Fruit fly (Drosophila melanogaster) whole organism, embryonic: ENCODE data around the gene Ino80.

ENCODE experiments used
- B-H2 ChIP-seq: fragments of 200-800 bp; sonication (Bioruptor generic); optimal IDR thresholded peaks from 2 replicates; lab custom pipeline; 2018; ENCODE audit warnings: missing biosample characterization, mild to moderate bottlenecking, missing genetic modification characterization
- Bdp1 ChIP-seq: fragments of 200-800 bp; sonication (Bioruptor generic); optimal IDR thresholded peaks from 3 replicates; lab custom pipeline; 2016; ENCODE audit warnings: missing biosample characterization, missing genetic modification characterization
- CG10321 ChIP-seq: fragments of 200-800 bp; sonication (Bioruptor generic); IDR thresholded peaks from 2 replicates; pipeline ENCODE4 v1.3.6; 2022; ENCODE audit warnings: missing biosample characterization, missing genetic modification characterization
- CG11696 ChIP-seq: fragments of 200-800 bp; sonication (Bioruptor generic); IDR thresholded peaks from 2 replicates; pipeline ENCODE4 v1.3.6; 2022; ENCODE audit warnings: missing biosample characterization, missing genetic modification characterization
- CG12104 ChIP-seq: fragments of 200-800 bp; sonication (Bioruptor generic); optimal IDR thresholded peaks from 3 replicates; lab custom pipeline; 2016; ENCODE audit warnings: missing biosample characterization, missing genetic modification characterization
- CG12391 ChIP-seq: fragments of 200-800 bp; sonication (Bioruptor generic); optimal IDR thresholded peaks from 3 replicates; lab custom pipeline; 2018; ENCODE audit warnings: missing biosample characterization, mild to moderate bottlenecking, missing genetic modification characterization, moderate library complexity
- CG13287 ChIP-seq: fragments of 200-800 bp; sonication (Bioruptor generic); IDR thresholded peaks from 2 replicates; pipeline ENCODE4 v1.3.6; 2022; ENCODE audit warnings: missing biosample characterization, missing genetic modification characterization; ENCODE audit not compliant: partially characterized antibody
- CG14441 ChIP-seq: fragments of 200-800 bp; sonication (Bioruptor generic); IDR thresholded peaks from 2 replicates; pipeline ENCODE4 v1.3.6; 2022; ENCODE audit warnings: missing biosample characterization, missing genetic modification characterization
- CG14965 ChIP-seq: fragments of 200-800 bp; sonication (Bioruptor generic); optimal IDR thresholded peaks from 2 replicates; lab custom pipeline; 2016; ENCODE audit warnings: missing biosample characterization, missing genetic modification characterization, borderline replicate concordance
- CG15269 ChIP-seq: fragments of 200-800 bp; sonication (Bioruptor generic); optimal IDR thresholded peaks from 2 replicates; lab custom pipeline; 2018; ENCODE audit warnings: missing biosample characterization, mild to moderate bottlenecking, missing genetic modification characterization, moderate library complexity
- CG17568 ChIP-seq: fragments of 200-800 bp; sonication (Bioruptor generic); optimal IDR thresholded peaks from 2 replicates; lab custom pipeline; 2018; ENCODE audit warnings: missing biosample characterization, mild to moderate bottlenecking, missing genetic modification characterization, moderate library complexity
- CG30431 ChIP-seq: fragments of 200-800 bp; sonication (Bioruptor generic); optimal IDR thresholded peaks from 2 replicates; lab custom pipeline; 2017; ENCODE audit warnings: missing biosample characterization, missing genetic modification characterization
- CG3407 ChIP-seq: fragments of 200-800 bp; sonication (Bioruptor generic); optimal IDR thresholded peaks from 2 replicates; lab custom pipeline; 2018; ENCODE audit warnings: missing biosample characterization, mild to moderate bottlenecking, missing genetic modification characterization
- CG3847 ChIP-seq: fragments of 200-800 bp; sonication (Bioruptor generic); IDR thresholded peaks from 2 replicates; pipeline ENCODE4 v1.3.6; 2022; ENCODE audit warnings: missing biosample characterization, missing genetic modification characterization
- CG6175 ChIP-seq: fragments of 200-800 bp; sonication (Bioruptor generic); IDR thresholded peaks from 3 replicates; pipeline ENCODE4 v1.3.6; 2022; ENCODE audit warnings: missing biosample characterization, missing genetic modification characterization
- CG6654 ChIP-seq: fragments of 200-800 bp; sonication (Bioruptor generic); optimal IDR thresholded peaks from 2 replicates; lab custom pipeline; 2017; ENCODE audit warnings: missing biosample characterization, mild to moderate bottlenecking, missing genetic modification characterization
- CG7987 ChIP-seq: fragments of 200-800 bp; sonication (Bioruptor generic); optimal IDR thresholded peaks from 2 replicates; lab custom pipeline; 2018; ENCODE audit warnings: missing biosample characterization, mild to moderate bottlenecking, missing genetic modification characterization, moderate library complexity
- CG9932 ChIP-seq: fragments of 200-800 bp; sonication (Bioruptor generic); IDR thresholded peaks from 2 replicates; pipeline ENCODE4 v1.3.6; 2022; ENCODE audit warnings: missing biosample characterization, missing genetic modification characterization
- CTCF ChIP-seq: fragments of 200-800 bp; sonication (Bioruptor generic); optimal IDR thresholded peaks from 2 replicates; lab custom pipeline; 2017; ENCODE audit warnings: missing biosample characterization, mild to moderate bottlenecking, missing genetic modification characterization, moderate library complexity
- Camta ChIP-seq: fragments of 200-800 bp; sonication (Bioruptor generic); optimal IDR thresholded peaks from 2 replicates; lab custom pipeline; 2016; ENCODE audit warnings: missing biosample characterization, missing genetic modification characterization
- Ets65A ChIP-seq: fragments of 200-800 bp; sonication (Bioruptor generic); peaks from one replicate; lab custom pipeline; 2016; ENCODE audit warnings: missing biosample characterization, missing genetic modification characterization
- Fer2 ChIP-seq: fragments of 200-800 bp; sonication (Bioruptor generic); optimal IDR thresholded peaks from 2 replicates; lab custom pipeline; 2018; ENCODE audit warnings: missing biosample characterization, mild to moderate bottlenecking, missing genetic modification characterization, moderate library complexity
- Fer3 ChIP-seq: fragments of 200-800 bp; sonication (Bioruptor generic); optimal IDR thresholded peaks from 2 replicates; lab custom pipeline; 2018; ENCODE audit warnings: missing biosample characterization, mild to moderate bottlenecking, missing genetic modification characterization, moderate library complexity
- HHEX ChIP-seq: fragments of 200-800 bp; sonication (Bioruptor generic); optimal IDR thresholded peaks from 3 replicates; lab custom pipeline; 2017; ENCODE audit warnings: missing biosample characterization, mild to moderate bottlenecking, missing genetic modification characterization, missing genetic modification reagents
- HLH54F ChIP-seq: fragments of 200-800 bp; sonication (Bioruptor generic); optimal IDR thresholded peaks from 3 replicates; lab custom pipeline; 2016; ENCODE audit warnings: missing biosample characterization, missing genetic modification characterization
- HmgZ ChIP-seq: fragments of 200-800 bp; sonication (Bioruptor generic); optimal IDR thresholded peaks from 2 replicates; lab custom pipeline; 2018; ENCODE audit warnings: missing biosample characterization, mild to moderate bottlenecking, missing genetic modification characterization
- Hr3 ChIP-seq: fragments of 200-800 bp; sonication (Bioruptor generic); optimal IDR thresholded peaks from 3 replicates; lab custom pipeline; 2016; ENCODE audit warnings: missing biosample characterization, missing genetic modification characterization
- Nf-YB ChIP-seq: fragments of 200-800 bp; sonication (Bioruptor generic); optimal IDR thresholded peaks from 3 replicates; lab custom pipeline; 2019; ENCODE audit warnings: missing biosample characterization, mild to moderate bottlenecking, missing genetic modification characterization, moderate library complexity
- Oaz ChIP-seq: fragments of 200-800 bp; sonication (Bioruptor generic); IDR thresholded peaks from 2 replicates; pipeline ENCODE4 v1.3.6; 2022; ENCODE audit warnings: missing biosample characterization, missing genetic modification characterization
- Side ChIP-seq: fragments of 200-800 bp; sonication (Bioruptor generic); optimal IDR thresholded peaks from 2 replicates; lab custom pipeline; 2016; ENCODE audit warnings: missing biosample characterization, missing genetic modification characterization
- Six4 ChIP-seq: fragments of 200-800 bp; sonication (Bioruptor generic); optimal IDR thresholded peaks from 2 replicates; lab custom pipeline; 2016; ENCODE audit warnings: missing biosample characterization, missing genetic modification characterization
- Ssrp ChIP-seq: fragments of 200-800 bp; sonication (Bioruptor generic); optimal IDR thresholded peaks from 2 replicates; lab custom pipeline; 2018; ENCODE audit warnings: missing biosample characterization, mild to moderate bottlenecking, missing genetic modification characterization, moderate library complexity
- Usf ChIP-seq: fragments of 200-800 bp; sonication (Bioruptor generic); optimal IDR thresholded peaks from 2 replicates; lab custom pipeline; 2017; ENCODE audit warnings: missing genotype, missing biosample characterization, missing genetic modification characterization
- Xrp1 ChIP-seq: fragments of 200-800 bp; sonication (Bioruptor generic); IDR thresholded peaks from 2 replicates; pipeline ENCODE4 v1.3.6; 2022; ENCODE audit warnings: missing biosample characterization, missing genetic modification characterization
- cad ChIP-seq: fragments of >200 bp; optimal IDR thresholded peaks from 2 replicates; lab custom pipeline; 2017; ENCODE audit warnings: missing biosample characterization, missing genetic modification characterization
- chm ChIP-seq: fragments of 200-800 bp; sonication (Bioruptor generic); IDR thresholded peaks from 2 replicates; pipeline ENCODE4 v1.3.6; 2022; ENCODE audit warnings: missing biosample characterization, missing genetic modification characterization
- emc ChIP-seq: fragments of 200-800 bp; sonication (Bioruptor generic); optimal IDR thresholded peaks from 2 replicates; lab custom pipeline; 2016; ENCODE audit warnings: missing biosample characterization, missing genetic modification characterization
- en ChIP-seq: fragments of 200-800 bp; sonication (Bioruptor generic); optimal IDR thresholded peaks from 2 replicates; lab custom pipeline; 2016; ENCODE audit warnings: missing biosample characterization, missing genetic modification characterization
- ham ChIP-seq: fragments of 200-800 bp; sonication (Bioruptor generic); IDR thresholded peaks from 2 replicates; pipeline ENCODE4 v1.3.6; 2022; ENCODE audit warnings: missing biosample characterization, missing genetic modification characterization
- her ChIP-seq: fragments of 200-800 bp; sonication (Bioruptor generic); optimal IDR thresholded peaks from 2 replicates; lab custom pipeline; 2016; ENCODE audit warnings: missing biosample characterization, missing genetic modification characterization
- hth ChIP-seq: fragments of >200 bp; optimal IDR thresholded peaks from 2 replicates; lab custom pipeline; 2017; ENCODE audit warnings: inconsistent platforms
- insv ChIP-seq, 2 experiments: fragments of 200-800 bp; sonication (Bioruptor generic); optimal IDR thresholded peaks; 3 replicates each; lab custom pipeline; 2016 to 2018; ENCODE audit warnings: missing biosample characterization in 2 of 2, missing genetic modification characterization in 2 of 2
- kay ChIP-seq: fragments of 200-800 bp; sonication (Bioruptor generic); optimal IDR thresholded peaks from 2 replicates; lab custom pipeline; 2016; ENCODE audit warnings: missing biosample characterization, missing genetic modification characterization
- lbe ChIP-seq: fragments of 200-800 bp; sonication (Bioruptor generic); optimal IDR thresholded peaks from 2 replicates; lab custom pipeline; 2016; ENCODE audit warnings: missing biosample characterization, mild to moderate bottlenecking, missing genetic modification characterization
- luna ChIP-seq: fragments of 200-800 bp; sonication (Bioruptor generic); optimal IDR thresholded peaks from 2 replicates; lab custom pipeline; 2016; ENCODE audit warnings: missing biosample characterization, missing genetic modification characterization
- maf-S ChIP-seq: fragments of 200-800 bp; sonication (Bioruptor generic); optimal IDR thresholded peaks from 2 replicates; lab custom pipeline; 2016; ENCODE audit warnings: missing biosample characterization, missing genetic modification characterization
- pzg ChIP-seq: fragments of 200-800 bp; sonication (Bioruptor generic); optimal IDR thresholded peaks from 3 replicates; lab custom pipeline; 2018; ENCODE audit warnings: missing biosample characterization, mild to moderate bottlenecking, missing genetic modification characterization, moderate library complexity
- sna ChIP-seq: fragments of 200-800 bp; sonication (Bioruptor generic); IDR thresholded peaks from 2 replicates; pipeline ENCODE4 v1.3.6; 2022; ENCODE audit warnings: missing biosample characterization, missing genetic modification characterization; ENCODE audit not compliant: partially characterized antibody
- so ChIP-seq: fragments of 200-800 bp; sonication (Bioruptor generic); IDR thresholded peaks from 3 replicates; pipeline ENCODE4 v1.3.6; 2022; ENCODE audit warnings: missing biosample characterization, missing genetic modification characterization
- trh ChIP-seq: fragments of 200-800 bp; sonication (Bioruptor generic); optimal IDR thresholded peaks from 2 replicates; lab custom pipeline; 2016; ENCODE audit warnings: missing biosample characterization, missing genetic modification characterization
- zen ChIP-seq: fragments of 200-800 bp; sonication (Bioruptor generic); optimal IDR thresholded peaks from 3 replicates; lab custom pipeline; 2018; ENCODE audit warnings: missing biosample characterization, mild to moderate bottlenecking, missing genetic modification characterization, moderate library complexity
- zen2 ChIP-seq: fragments of 200-800 bp; sonication (Bioruptor generic); IDR thresholded peaks from 3 replicates; pipeline ENCODE4 v1.3.6; 2022; ENCODE audit warnings: missing biosample characterization, missing genetic modification characterization; ENCODE audit not compliant: partially characterized antibody

Ino80 gene

DNA sequence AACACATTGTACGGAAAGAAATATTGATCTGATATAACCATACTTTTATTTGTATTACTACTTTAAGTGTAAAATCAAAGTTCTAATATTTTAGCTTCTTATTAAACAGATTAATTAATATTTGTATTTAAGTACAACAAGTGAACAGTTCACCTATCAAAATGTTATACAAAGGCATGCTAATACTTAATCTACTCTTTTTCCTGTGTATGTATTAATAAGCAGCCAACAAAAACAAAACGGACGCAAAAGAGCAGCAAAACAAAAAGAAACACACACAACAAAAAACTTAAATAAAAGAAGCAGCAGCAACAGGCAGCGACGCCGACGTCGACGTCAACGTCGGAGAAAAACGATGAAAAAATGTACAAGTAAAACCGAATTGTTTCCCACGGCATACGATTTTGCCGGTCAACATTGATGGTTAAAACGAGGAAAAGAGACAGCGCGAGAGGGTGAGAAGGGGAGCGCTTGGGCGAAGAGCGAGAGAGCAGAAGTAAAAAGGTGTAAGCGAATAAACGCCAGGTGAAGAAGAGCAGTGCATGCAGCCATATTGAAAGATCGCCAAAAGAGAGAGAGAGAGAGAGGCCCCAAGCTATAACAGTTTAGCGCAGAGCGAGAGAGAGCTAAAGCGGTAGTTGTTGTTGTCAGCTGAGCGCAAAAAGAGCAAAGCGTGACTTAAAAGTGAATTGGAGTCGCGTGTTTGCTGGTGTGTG, 81.3 kb downstream of the Ino80 start (continued):
- TF ChIP-seq lbe (GFP tag; lab: Kevin White, UChicago) (peak; percentile 28), CG7987 (GFP tag; lab: Kevin White, UChicago) (no peak), CTCF (GFP tag; lab: Kevin White, UChicago) (no peak), kay (no peak), Ets65A (GFP tag; lab: Kevin White, UChicago) (no peak), CG30431 (GFP tag; lab: Kevin White, UChicago) (no peak), zen (tag; lab: Kevin White, UChicago) (no peak), ham (GFP tag; lab: Robert Waterston, UW) (no peak), Nf-YB (GFP tag; lab: Kevin White, UChicago) (peak; percentile 52), cad (GFP tag; lab: Kevin White, UChicago) (no peak), Fer2 (tag; lab: Kevin White, UChicago) (no peak), en (GFP tag; lab: Kevin White, UChicago) (no peak), Oaz (GFP tag; lab: Robert Waterston, UW) (no peak), Bdp1 (GFP tag; lab: Kevin White, UChicago) (no peak), maf-S (GFP tag; lab: Kevin White, UChicago) (no peak), Ssrp (tag; lab: Kevin White, UChicago) (peak; percentile 3), her (GFP tag; lab: Kevin White, UChicago) (no peak), CG9932 (no peak), CG14965 (GFP tag; lab: Kevin White, UChicago) (no peak), HHEX (GFP tag; lab: Kevin White, UChicago) (no peak), CG15269 (no peak), insv (GFP tag; optimal IDR thresholded peaks at IDR 0.05; lab: Kevin White, UChicago) (no peak), CG14441 (GFP tag; lab: Robert Waterston, UW) (no peak), trh (GFP tag; lab: Kevin White, UChicago) (no peak), luna (GFP tag; lab: Kevin White, UChicago) (no peak), Usf (GFP tag; lab: Kevin White, UChicago) (no peak), B-H2 (GFP tag; lab: Kevin White, UChicago) (no peak), CG3847 (GFP tag; lab: Robert Waterston, UW) (no peak), CG10321 (GFP tag; lab: Robert Waterston, UW) (no peak), Camta (no peak), CG13287 (GFP tag; lab: Robert Waterston, UW) (0 out of 2 replicates have a peak, but pooled peaks have one; percentile 47), Six4 (GFP tag; lab: Kevin White, UChicago) (no peak), CG6175 (no peak), chm (no peak), HLH54F (GFP tag; lab: Kevin White, UChicago) (no peak), so (GFP tag; lab: Robert Waterston, UW) (0 out of 3 replicates have a peak, but pooled peaks have one; percentile 33), emc (GFP tag; lab: Kevin White, UChicago) (no peak), hth (lab: Kevin White, UChicago) (no peak), CG3407 (GFP tag; lab: Kevin White, UChicago) (no peak), Side (GFP tag; lab: Kevin White, UChicago) (no peak), CG17568 (GFP tag; lab: Kevin White, UChicago) (no peak), CG6654 (GFP tag; lab: Kevin White, UChicago) (no peak), CG12391 (peak; percentile 21), HmgZ (tag; lab: Kevin White, UChicago) (no peak), pzg (no peak), Fer3 (tag; lab: Kevin White, UChicago) (no peak), zen2 (GFP tag; lab: Robert Waterston, UW) (peak; percentile 59; the same call in 2 of the 3 replicates), CG11696 (GFP tag; lab: Robert Waterston, UW) (no peak), CG12104 (GFP tag; lab: Kevin White, UChicago) (no peak), sna (GFP tag; lab: Robert Waterston, UW) (peak; percentile 63; the same call in 1 of the 2 replicates), Hr3 (GFP tag; lab: Kevin White, UChicago) (no peak), Xrp1 (GFP tag; lab: Robert Waterston, UW) (no peak)
